Worm (Caenorhabditis elegans) whole organism, early embryonic: ENCODE measurements around the gene asp-2.

Experiments
- F13C5.2 ChIP-seq: sonication (generic microtip); optimal IDR thresholded peaks from 2 replicates; lab custom pipeline; 2017; ENCODE audit warnings: mild to moderate bottlenecking, missing genetic modification characterization, inconsistent platforms, missing compliant biosample characterization
- aly-1 ChIP-seq: sonication (generic microtip); optimal IDR thresholded peaks from 2 replicates; lab custom pipeline; 2016; ENCODE audit warnings: missing genetic modification characterization, missing compliant biosample characterization
- ama-1 ChIP-seq: fragments of 150-350 bp; optimal IDR thresholded peaks from 2 replicates; lab custom pipeline; 2014
- ceh-36 ChIP-seq: sonication (generic microtip); optimal IDR thresholded peaks from 2 replicates; lab custom pipeline; 2016; ENCODE audit warnings: missing genetic modification characterization, inconsistent platforms, missing compliant biosample characterization
- ets-7 ChIP-seq: sonication (generic microtip); optimal IDR thresholded peaks from 2 replicates; lab custom pipeline; 2016; ENCODE audit warnings: missing genotype, missing genetic modification characterization, missing compliant biosample characterization
- flt-1 ChIP-seq: fragments of 200-800 bp; sonication (Bioruptor generic); IDR thresholded peaks from 2 replicates; pipeline ENCODE4 v1.3.6; 2022; ENCODE audit warnings: missing genetic modification characterization, missing compliant biosample characterization
- hmbx-1 ChIP-seq: sonication (generic microtip); optimal IDR thresholded peaks from 2 replicates; lab custom pipeline; 2016; ENCODE audit warnings: mild to moderate bottlenecking, missing genetic modification characterization, missing compliant biosample characterization
- hmg-4 ChIP-seq: fragments of 200-800 bp; sonication (Bioruptor generic); optimal IDR thresholded peaks from 2 replicates; lab custom pipeline; 2018; ENCODE audit warnings: mild to moderate bottlenecking, missing genetic modification characterization, missing compliant biosample characterization
- hnd-1 ChIP-seq: sonication (generic microtip); optimal IDR thresholded peaks from 2 replicates; lab custom pipeline; 2016; ENCODE audit warnings: missing genetic modification characterization, missing compliant biosample characterization
- sea-1 ChIP-seq: fragments of 200-800 bp; sonication (Bioruptor generic); conservative IDR thresholded peaks from 2 replicates; pipeline ENCODE4 v1.3.6; 2022; ENCODE audit warnings: missing genetic modification characterization, missing compliant biosample characterization
- tra-4 ChIP-seq: sonication (generic microtip); optimal IDR thresholded peaks from 2 replicates; lab custom pipeline; 2017; ENCODE audit warnings: missing genetic modification characterization, missing compliant biosample characterization

DNA sequence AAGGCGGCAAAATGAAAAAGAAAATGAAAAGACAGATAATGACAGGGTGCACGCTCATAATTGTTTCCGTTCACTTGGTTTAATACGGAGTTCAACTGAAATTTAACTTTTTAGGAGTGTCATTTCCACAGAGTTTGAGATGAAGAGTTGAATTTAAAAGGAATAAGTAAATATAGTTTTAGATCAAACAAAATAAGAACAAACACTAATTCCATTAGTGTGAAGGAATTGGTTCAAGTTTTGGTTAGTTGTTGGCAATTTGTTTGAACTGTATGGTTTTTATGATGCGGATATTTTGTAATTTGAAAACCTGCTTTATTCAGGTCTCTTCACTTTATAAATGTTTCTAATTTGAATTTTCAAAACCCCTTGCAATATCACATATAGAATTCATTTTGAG, 46.2 kb upstream of the asp-2 start, which contains the start of gene B0222.15:
- no peak for TF ChIP-seq aly-1 (tag; lab: Kevin White, UChicago)
- no peak for TF ChIP-seq ama-1 (lab: Kevin White, UChicago)
- TF ChIP-seq hmbx-1 (tag; lab: Kevin White, UChicago), result no peak
- TF ChIP-seq tra-4, result no peak
- no peak for TF ChIP-seq sea-1 (GFP tag; lab: Robert Waterston, UW)
- TF ChIP-seq flt-1 (GFP tag; lab: Robert Waterston, UW), result no peak
- no peak for TF ChIP-seq hmg-4
- TF ChIP-seq ets-7 (tag; lab: Kevin White, UChicago), result no peak
- TF ChIP-seq ceh-36 (tag; lab: Kevin White, UChicago), result no peak
- no peak for TF ChIP-seq hnd-1
- TF ChIP-seq F13C5.2 (tag; lab: Kevin White, UChicago), result no peak
